Worm (Caenorhabditis elegans) whole organism, midembryonic: Measurements from ENCODE around the gene rol-8.

Source experiments
- cog-1 ChIP-seq: sonication (generic microtip); optimal IDR thresholded peaks from 2 replicates; lab custom pipeline; 2016; ENCODE audit warnings: missing genetic modification characterization, missing compliant biosample characterization
- flt-1 ChIP-seq: fragments of 200-800 bp; sonication (Bioruptor generic); IDR thresholded peaks from 2 replicates; pipeline ENCODE4 v1.3.6; 2022; ENCODE audit warnings: missing genetic modification characterization, missing compliant biosample characterization
- klf-2 ChIP-seq: fragments of 200-800 bp; sonication (Bioruptor generic); conservative IDR thresholded peaks from 2 replicates; pipeline ENCODE4 v1.3.6; 2022; ENCODE audit warnings: missing genetic modification reagents, missing genetic modification characterization, missing compliant biosample characterization
- med-1 ChIP-seq: sonication (generic microtip); optimal IDR thresholded peaks from 2 replicates; lab custom pipeline; 2017; ENCODE audit warnings: missing genetic modification characterization, mild to moderate bottlenecking, missing compliant biosample characterization, antibody characterized with exemption, missing genetic modification reagents; ENCODE audit not compliant: insufficient read depth
- tab-1 ChIP-seq: fragments of 200-800 bp; sonication (Bioruptor generic); IDR thresholded peaks from 2 replicates; pipeline ENCODE4 v1.3.6; 2022; ENCODE audit warnings: missing genetic modification characterization, missing compliant biosample characterization
- ztf-23 ChIP-seq: fragments of 200-800 bp; sonication (Bioruptor generic); IDR thresholded peaks from 2 replicates; pipeline ENCODE4 v1.3.6; 2022; ENCODE audit warnings: missing genetic modification reagents, missing genetic modification characterization, missing compliant biosample characterization
- ztf-29 ChIP-seq: fragments of 200-800 bp; sonication (Bioruptor generic); IDR thresholded peaks from 2 replicates; pipeline ENCODE4 v1.3.6; 2022; ENCODE audit warnings: missing genetic modification reagents, missing genetic modification characterization, missing compliant biosample characterization

DNA sequence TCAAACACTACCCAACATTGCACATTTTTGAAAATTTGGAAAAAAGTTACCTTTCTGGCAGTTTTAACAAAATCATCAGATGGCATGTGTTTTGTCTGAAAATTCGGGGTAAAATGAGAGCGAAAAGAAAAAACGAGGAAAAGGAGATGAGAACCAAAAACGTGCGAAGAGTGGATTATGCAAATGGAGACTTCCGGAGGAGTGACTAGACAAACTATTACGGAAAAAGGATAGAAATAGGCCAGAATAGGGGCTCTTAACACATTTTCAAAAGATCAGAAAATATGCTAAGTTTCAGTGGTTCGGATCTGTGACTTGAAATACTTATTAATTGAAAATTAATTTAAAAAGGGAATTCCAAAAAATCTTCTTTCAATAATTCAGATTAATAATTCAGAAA lies 44.5 kb upstream of the rol-8 start, which contains the start of gene srab-14:
- TF ChIP-seq flt-1 (GFP tag; lab: Robert Waterston, UW) = no peak
- no peak for TF ChIP-seq tab-1
- TF ChIP-seq klf-2 (GFP tag; lab: Robert Waterston, UW) = no peak
- TF ChIP-seq med-1 (GFP tag; lab: Kevin White, UChicago) = no peak
- TF ChIP-seq ztf-29 = no peak
- no peak for TF ChIP-seq cog-1 (tag; lab: Kevin White, UChicago)
- TF ChIP-seq ztf-23 = no peak
